Fruit fly (Drosophila melanogaster) Kc167 (cell line): ENCODE results near the gene rgn.

Experiments
- Sin3A ChIP-seq: fragments of >200 bp; optimal IDR thresholded peaks from 2 replicates; lab custom pipeline; 2018; ENCODE audit warnings: missing external identifiers
- insv ChIP-seq: fragments of >200 bp; optimal IDR thresholded peaks from 3 replicates; lab custom pipeline; 2018; ENCODE audit warnings: missing external identifiers
- ttk ChIP-seq: sonication (Bioruptor generic); optimal IDR thresholded peaks from 2 replicates; lab custom pipeline; 2017; ENCODE audit warnings: missing external identifiers

DNA sequence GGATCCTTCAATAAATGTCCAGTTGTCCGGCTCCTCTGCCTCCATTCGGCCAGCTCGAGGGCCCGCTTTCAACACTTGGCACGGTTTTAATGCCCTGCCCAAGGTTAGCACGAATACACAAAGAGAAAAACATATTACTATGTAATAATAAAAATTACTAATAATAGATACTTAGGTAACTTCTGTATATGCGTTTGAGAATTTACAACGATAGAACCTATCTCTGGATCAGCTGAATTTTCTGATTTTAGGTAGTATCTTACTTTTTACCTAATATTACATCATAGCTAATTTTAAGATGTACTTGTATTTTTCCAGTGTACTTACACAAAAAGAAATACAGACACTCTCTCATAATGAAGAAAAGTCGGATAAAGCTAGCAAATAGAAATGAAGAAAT lies 3.4 kb downstream of the rgn start:
- no peak for TF ChIP-seq insv
- TF ChIP-seq Sin3A (lab: Kevin White, UChicago), result no peak
- TF ChIP-seq ttk (lab: Kevin White, UChicago), result no peak
